Worm (Caenorhabditis elegans): ENCODE results near the gene grl-21.

DNA sequence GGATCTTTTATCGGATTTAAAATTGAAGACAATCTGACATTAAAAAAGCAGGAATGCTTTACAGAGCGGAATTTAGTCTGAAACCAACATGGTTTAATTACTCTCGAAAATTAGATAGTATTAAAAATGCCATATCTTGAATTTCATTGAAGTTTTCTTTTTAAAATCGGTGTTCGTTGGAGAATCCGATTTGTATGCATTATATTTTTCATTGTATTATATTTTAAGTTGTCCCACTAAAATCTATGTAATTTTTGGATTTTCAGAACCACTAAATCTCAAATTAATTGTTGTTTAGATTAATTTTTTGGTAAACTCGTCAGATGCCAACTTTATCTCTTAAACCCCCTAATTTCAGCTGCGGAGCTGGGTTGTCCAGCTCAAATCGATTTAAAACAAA, 41.3 kb downstream of the grl-21 start:
- TF ChIP-seq ztf-11 (tag; optimal IDR thresholded peaks at IDR 0.05) = no peak
- TF ChIP-seq mep-1 (tag; optimal IDR thresholded peaks at IDR 0.05) = no peak
- TF ChIP-seq unc-62 (GFP tag; optimal IDR thresholded peaks at IDR 0.05) = no peak
- TF ChIP-seq nhr-28 (tag; optimal IDR thresholded peaks at IDR 0.05) = no peak
- TF ChIP-seq snpc-4 (tag; optimal IDR thresholded peaks at IDR 0.05) = no peak
- no peak for TF ChIP-seq lsy-2 (tag; optimal IDR thresholded peaks at IDR 0.05)
- no peak for TF ChIP-seq lin-32 (GFP tag; optimal IDR thresholded peaks at IDR 0.05)
- no peak for TF ChIP-seq lin-13 (tag; optimal IDR thresholded peaks at IDR 0.05)
- TF ChIP-seq elt-3 (tag; optimal IDR thresholded peaks at IDR 0.05) = no peak
- TF ChIP-seq ces-1 (GFP tag; optimal IDR thresholded peaks at IDR 0.05) = no peak
- no peak for TF ChIP-seq nhr-76 (tag; optimal IDR thresholded peaks at IDR 0.05)
- TF ChIP-seq blmp-1 (tag; optimal IDR thresholded peaks at IDR 0.05) = no peak
- no peak for TF ChIP-seq mab-5 (tag; optimal IDR thresholded peaks at IDR 0.05)

Data from whole organism, mixed stage, embryonic.